Comparison of ENCODE assay signal across 1 worm cellular context in the genomic region with DNA sequence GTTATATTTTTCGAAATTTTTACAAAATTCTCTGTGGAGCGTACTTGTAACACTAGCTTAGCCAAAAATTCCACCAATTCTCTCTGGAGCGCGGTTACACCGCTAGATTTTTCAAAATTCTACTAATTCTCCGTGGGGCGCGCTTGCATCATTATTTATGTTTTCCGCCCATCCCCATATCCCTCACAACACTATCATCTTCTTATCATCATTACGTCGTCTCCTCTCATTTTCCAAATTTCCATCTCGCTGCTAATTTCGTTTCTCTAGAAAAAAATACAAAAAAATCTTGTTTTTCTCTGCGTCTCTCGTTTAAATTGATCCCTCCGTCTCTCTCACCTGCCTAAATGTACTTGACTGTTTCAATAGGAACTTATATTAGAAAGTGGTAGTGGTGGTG.
TF ChIP-seq lines count a peak whose summit lies in the region.

No protein-coding gene starts in this region.

TF ChIP-seq in whole organism, L1 larva, 84 proteins besides CTCF, POLR2A, EP300 and RAD21 (continued from another document):
- TF ChIP-seq nhr-76 (tag; optimal IDR thresholded peaks at IDR 0.05; lab: Kevin White, UChicago) (no peak), nhr-47 (tag; optimal IDR thresholded peaks at IDR 0.05; lab: Kevin White, UChicago) (no peak), egl-13 (tag; optimal IDR thresholded peaks at IDR 0.05; lab: Kevin White, UChicago) (no peak), lin-39 (tag; optimal IDR thresholded peaks at IDR 0.05; lab: Kevin White, UChicago) (no peak), aly-2 (tag; optimal IDR thresholded peaks at IDR 0.05; lab: Kevin White, UChicago) (no peak), unc-130 (tag; optimal IDR thresholded peaks at IDR 0.05; lab: Kevin White, UChicago) (no peak), nhr-28 (tag; optimal IDR thresholded peaks at IDR 0.05; lab: Kevin White, UChicago) (no peak), nhr-19 (GFP tag; conservative IDR thresholded peaks at IDR 0.05; lab: Robert Waterston, UW) (no peak), zag-1 (tag; optimal IDR thresholded peaks at IDR 0.05; lab: Kevin White, UChicago) (no peak), nhr-90 (tag; optimal IDR thresholded peaks at IDR 0.05; lab: Kevin White, UChicago; ENCODE audit: poor library complexity) (peak; percentile 27), lin-14 (GFP tag; optimal IDR thresholded peaks at IDR 0.05; lab: Kevin White, UChicago) (peak; percentile 20), pag-3 (tag; optimal IDR thresholded peaks at IDR 0.05; lab: Kevin White, UChicago; ENCODE audit: borderline replicate concordance, insufficient read depth) (no peak), sptf-1 (tag; optimal IDR thresholded peaks at IDR 0.05; lab: Kevin White, UChicago) (no peak), lsy-2 (tag; optimal IDR thresholded peaks at IDR 0.05; lab: Kevin White, UChicago) (no peak), elt-3 (tag; optimal IDR thresholded peaks at IDR 0.05; lab: Kevin White, UChicago) (peak in 2 of 6 experiments; percentile 30 to 54), nhr-71 (tag; optimal IDR thresholded peaks at IDR 0.05; lab: Kevin White, UChicago) (no peak), snu-23 (GFP tag; optimal IDR thresholded peaks at IDR 0.05; lab: Kevin White, UChicago) (peak; percentile 29), mef-2 (tag; optimal IDR thresholded peaks at IDR 0.05; lab: Kevin White, UChicago) (no peak), ceh-8 (GFP tag; optimal IDR thresholded peaks at IDR 0.05; lab: Kevin White, UChicago) (no peak), zip-4 (GFP tag; optimal IDR thresholded peaks at IDR 0.05; lab: Kevin White, UChicago) (no peak), dpl-1 (GFP tag; optimal IDR thresholded peaks at IDR 0.05; lab: Kevin White, UChicago) (peak in 1 of 3 experiments; percentile 12), mdl-1 (tag; optimal IDR thresholded peaks at IDR 0.05; lab: Kevin White, UChicago) (no peak), unc-86 (tag; optimal IDR thresholded peaks at IDR 0.05; lab: Kevin White, UChicago) (no peak), nhr-11 (tag; optimal IDR thresholded peaks at IDR 0.05; lab: Kevin White, UChicago) (no peak), nhr-20 (tag; optimal IDR thresholded peaks at IDR 0.05; lab: Kevin White, UChicago) (peak; percentile 55), C04F5.9 (tag; optimal IDR thresholded peaks at IDR 0.05; lab: Kevin White, UChicago) (no peak), F16B12.6 (tag; optimal IDR thresholded peaks at IDR 0.05; lab: Kevin White, UChicago) (no peak), C34B4.2 (tag; optimal IDR thresholded peaks at IDR 0.05; lab: Kevin White, UChicago) (no peak), ets-5 (GFP tag; IDR thresholded peaks at IDR 0.05; lab: Robert Waterston, UW) (no peak), hlh-17 (GFP tag; optimal IDR thresholded peaks at IDR 0.05; lab: Kevin White, UChicago; ENCODE audit: borderline replicate concordance) (no peak), hlh-4 (tag; optimal IDR thresholded peaks at IDR 0.05; lab: Kevin White, UChicago) (no peak), mab-9 (GFP tag; IDR thresholded peaks at IDR 0.05; lab: Robert Waterston, UW) (no peak), lin-13 (GFP tag; optimal IDR thresholded peaks at IDR 0.05; lab: Kevin White, UChicago) (peak; percentile 0), sup-37 (GFP tag; optimal IDR thresholded peaks at IDR 0.05; lab: Kevin White, UChicago) (no peak), ces-1 (GFP tag; optimal IDR thresholded peaks at IDR 0.05; lab: Kevin White, UChicago) (no peak), nhr-85 (tag; lab: Kevin White, UChicago) (peak; percentile 85), xbp-1 (tag; optimal IDR thresholded peaks at IDR 0.05; lab: Kevin White, UChicago) (no peak), Y116A8C.19 (tag; optimal IDR thresholded peaks at IDR 0.05; lab: Kevin White, UChicago; ENCODE audit: borderline replicate concordance) (no peak), pqm-1 (tag; optimal IDR thresholded peaks at IDR 0.05; lab: Kevin White, UChicago) (no peak)
